Worm (Caenorhabditis elegans): ENCODE results near the gene mif-2.

The mif-2 gene

ce11 chrV:12024273-12024672 lies 46.0 kb upstream of the mif-2 start (continued):
- TF ChIP-seq dsc-1 (tag; optimal IDR thresholded peaks at IDR 0.05) (peak; percentile 20), aha-1 (tag; optimal IDR thresholded peaks at IDR 0.05) (no peak), blmp-1 (tag; optimal IDR thresholded peaks at IDR 0.05) (no peak), unc-30 (tag; optimal IDR thresholded peaks at IDR 0.05) (no peak), aly-2 (tag; optimal IDR thresholded peaks at IDR 0.05) (no peak), sptf-1 (tag; optimal IDR thresholded peaks at IDR 0.05) (no peak), elt-2 (tag; optimal IDR thresholded peaks at IDR 0.05) (no peak), vab-15 (tag; optimal IDR thresholded peaks at IDR 0.05) (no peak), fkh-8 (tag; optimal IDR thresholded peaks at IDR 0.05) (peak; percentile 70), unc-98 (GFP tag; IDR thresholded peaks at IDR 0.05) (no peak), dpl-1 (GFP tag; optimal IDR thresholded peaks at IDR 0.05) (no peak), ceh-82 (tag; optimal IDR thresholded peaks at IDR 0.05) (peak in 2 of 3 experiments; percentile 24 to 35), ceh-88 (GFP tag; IDR thresholded peaks at IDR 0.05) (no peak), nhr-71 (tag; optimal IDR thresholded peaks at IDR 0.05) (peak; percentile 63), ztf-4 (tag; optimal IDR thresholded peaks at IDR 0.05) (peak; percentile 9), mdl-1 (tag; optimal IDR thresholded peaks at IDR 0.05) (peak in 1 of 2 experiments; percentile 8), unc-130 (tag; optimal IDR thresholded peaks at IDR 0.05) (no peak), nhr-85 (tag) (no peak), pqm-1 (tag; optimal IDR thresholded peaks at IDR 0.05) (no peak), efl-3 (GFP tag; optimal IDR thresholded peaks at IDR 0.05) (no peak), nhr-11 (tag; optimal IDR thresholded peaks at IDR 0.05) (no peak), rnt-1 (tag; optimal IDR thresholded peaks at IDR 0.05) (no peak), efl-1 (optimal IDR thresholded peaks at IDR 0.05) (no peak), efl-1 (GFP tag; optimal IDR thresholded peaks at IDR 0.05 in 1 of 2) (no peak), fkh-10 (GFP tag; optimal IDR thresholded peaks at IDR 0.05) (peak; percentile 71), C34B4.2 (tag; optimal IDR thresholded peaks at IDR 0.05) (no peak), snpc-4 (tag; optimal IDR thresholded peaks at IDR 0.05) (no peak), ceh-63 (GFP tag; optimal IDR thresholded peaks at IDR 0.05) (peak; percentile 82), sox-4 (tag; optimal IDR thresholded peaks at IDR 0.05) (no peak), ceh-90 (tag; optimal IDR thresholded peaks at IDR 0.05) (no peak), mep-1 (tag; optimal IDR thresholded peaks at IDR 0.05) (peak; percentile 2), nhr-77 (tag; optimal IDR thresholded peaks at IDR 0.05) (no peak), irx-1 (tag; optimal IDR thresholded peaks at IDR 0.05) (peak; percentile 26), ztf-11 (tag; optimal IDR thresholded peaks at IDR 0.05) (no peak), lin-15B (tag; optimal IDR thresholded peaks at IDR 0.05) (no peak), unc-86 (tag; optimal IDR thresholded peaks at IDR 0.05) (peak; percentile 67), swsn-7 (tag; optimal IDR thresholded peaks at IDR 0.05) (peak; percentile 33), hlh-17 (GFP tag; optimal IDR thresholded peaks at IDR 0.05; ENCODE audit: borderline replicate concordance) (no peak), nhr-28 (tag; optimal IDR thresholded peaks at IDR 0.05) (no peak), lin-35 (GFP tag; optimal IDR thresholded peaks at IDR 0.05) (peak in 1 of 2 experiments; percentile 8)

- no peak for TF ChIP-seq egl-27 (tag; optimal IDR thresholded peaks at IDR 0.05)
- no peak for TF ChIP-seq tbx-2 (tag; optimal IDR thresholded peaks at IDR 0.05)
- TF ChIP-seq C04F5.9 (tag; optimal IDR thresholded peaks at IDR 0.05), result no peak
- no peak for TF ChIP-seq skn-1 (tag; optimal IDR thresholded peaks at IDR 0.05)
- no peak for TF ChIP-seq hlh-17 (GFP tag; optimal IDR thresholded peaks at IDR 0.05; ENCODE audit: borderline replicate concordance)
- TF ChIP-seq nhr-28 (tag; optimal IDR thresholded peaks at IDR 0.05), result no peak
- no peak for TF ChIP-seq mdl-1 (tag; optimal IDR thresholded peaks at IDR 0.05)
- no peak for TF ChIP-seq fkh-10 (GFP tag; optimal IDR thresholded peaks at IDR 0.05)
- no peak for TF ChIP-seq mef-2 (tag; optimal IDR thresholded peaks at IDR 0.05)
- TF ChIP-seq mab-9 (GFP tag; IDR thresholded peaks at IDR 0.05), result no peak
- TF ChIP-seq vab-15 (tag; optimal IDR thresholded peaks at IDR 0.05), result no peak
- TF ChIP-seq ces-1 (GFP tag; optimal IDR thresholded peaks at IDR 0.05), result no peak
- no peak for TF ChIP-seq sox-4 (tag; optimal IDR thresholded peaks at IDR 0.05)
- TF ChIP-seq lin-14 (GFP tag; optimal IDR thresholded peaks at IDR 0.05), result no peak
- TF ChIP-seq C16A3.4 (tag; optimal IDR thresholded peaks at IDR 0.05), result no peak
- no peak for TF ChIP-seq elt-3 (tag; optimal IDR thresholded peaks at IDR 0.05)
- no peak for TF ChIP-seq ceh-90 (tag; optimal IDR thresholded peaks at IDR 0.05)
Measured at ce11 chrV:12020940-12021339, 42.7 kb upstream of the mif-2 start.
